Fruit fly (Drosophila melanogaster): ENCODE data around the gene Cpr76Ba.

Cpr76Ba gene

DNA sequence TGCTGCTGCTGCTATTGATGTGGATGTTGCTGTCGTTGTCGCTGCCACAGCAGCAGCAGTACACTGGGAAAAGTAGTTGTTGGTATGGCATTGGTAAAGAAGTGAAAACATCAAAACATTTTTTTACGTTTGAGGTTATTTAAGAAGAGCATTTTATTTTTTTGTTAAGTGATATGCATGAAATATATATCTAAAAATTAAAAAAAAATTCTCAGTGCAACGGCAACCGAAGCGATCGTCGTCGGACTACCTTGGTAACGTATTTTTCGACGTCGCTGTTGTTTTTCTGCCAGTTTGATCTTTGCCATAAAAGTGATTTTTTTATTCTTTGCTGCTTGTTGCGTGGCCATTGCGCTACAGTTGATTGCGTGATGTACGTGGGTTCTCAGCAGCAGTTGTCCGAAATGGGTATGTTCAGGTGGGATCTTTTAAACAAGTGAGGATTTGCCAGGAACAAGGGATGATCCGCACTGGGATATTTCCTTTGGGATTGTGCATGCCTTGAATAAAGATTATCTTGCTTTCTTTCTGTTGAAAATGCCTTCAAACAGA is 42.6 kb upstream of the Cpr76Ba start (continued):
- peak; percentile 98 for TF ChIP-seq CG31627 (GFP tag; optimal IDR thresholded peaks at IDR 0.05)
- TF ChIP-seq vri (GFP tag; optimal IDR thresholded peaks at IDR 0.05): peak; percentile 97
- TF ChIP-seq CG6276 (GFP tag; optimal IDR thresholded peaks at IDR 0.05): peak; percentile 96
- TF ChIP-seq CG8319 (GFP tag; optimal IDR thresholded peaks at IDR 0.05): peak; percentile 95
- TF ChIP-seq fkh (GFP tag; optimal IDR thresholded peaks at IDR 0.05): peak; percentile 79
- TF ChIP-seq svp (GFP tag): peak; percentile 99
- TF ChIP-seq Smox (GFP tag; optimal IDR thresholded peaks at IDR 0.05): peak; percentile 98
- peak; percentile 94 for TF ChIP-seq fd85E (GFP tag; optimal IDR thresholded peaks at IDR 0.05)
- peak; percentile 99 for TF ChIP-seq fd59A (GFP tag; optimal IDR thresholded peaks at IDR 0.05)
- peak; percentile 98 for TF ChIP-seq Hr39 (GFP tag; optimal IDR thresholded peaks at IDR 0.05)
- TF ChIP-seq CG3032 (tag; optimal IDR thresholded peaks at IDR 0.05): peak; percentile 99
- peak; percentile 98 for TF ChIP-seq CG32006 (GFP tag; optimal IDR thresholded peaks at IDR 0.05)
- TF ChIP-seq salr (GFP tag; optimal IDR thresholded peaks at IDR 0.05): peak; percentile 93 to 97
- peak; percentile 96 for TF ChIP-seq CG4318 (GFP tag; optimal IDR thresholded peaks at IDR 0.05)

DNA sequence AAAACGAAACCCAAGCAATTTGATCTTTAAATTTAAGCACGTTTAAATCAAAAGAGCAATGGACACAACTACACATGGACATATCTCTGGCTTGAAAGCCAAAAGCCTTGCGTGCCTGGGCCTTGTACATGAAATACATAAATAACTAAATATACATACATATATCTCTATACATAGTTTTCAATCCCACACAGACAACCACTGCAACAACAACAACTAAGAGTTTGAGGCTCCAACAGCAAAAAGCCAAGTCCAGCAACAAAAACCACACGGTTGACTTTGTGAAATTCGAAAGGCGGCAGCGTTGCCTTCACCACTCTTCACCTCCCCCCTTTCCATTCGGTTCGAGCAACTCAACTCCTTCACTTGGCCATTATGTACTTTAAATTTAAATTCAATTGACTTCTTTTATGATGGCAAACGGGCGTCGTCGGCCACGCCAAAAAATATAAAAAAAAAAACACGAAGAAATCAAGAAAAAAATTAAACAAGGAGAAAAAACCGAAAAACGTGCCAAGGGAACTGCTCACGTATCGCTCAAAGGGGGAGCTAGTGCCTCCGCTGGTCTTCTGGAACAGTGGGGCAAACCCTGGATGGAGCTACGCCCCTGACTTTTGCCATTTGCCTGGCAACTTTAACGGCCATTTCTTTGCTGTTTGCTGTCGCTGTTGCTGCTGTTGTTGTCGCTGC is 42.0 kb upstream of the Cpr76Ba start:
- TF ChIP-seq CG6276 (GFP tag; optimal IDR thresholded peaks at IDR 0.05): peak; percentile 75
- TF ChIP-seq ss (GFP tag; optimal IDR thresholded peaks at IDR 0.05): peak in 1 of 2 experiments; percentile 69
- no peak for TF ChIP-seq achi (GFP tag; optimal IDR thresholded peaks at IDR 0.05)
- peak; percentile 65 for TF ChIP-seq dsx (GFP tag; optimal IDR thresholded peaks at IDR 0.05; ENCODE audit: poor library complexity, severe bottlenecking)
- peak; percentile 72 for TF ChIP-seq Hr38 (GFP tag; optimal IDR thresholded peaks at IDR 0.05)

DNA sequence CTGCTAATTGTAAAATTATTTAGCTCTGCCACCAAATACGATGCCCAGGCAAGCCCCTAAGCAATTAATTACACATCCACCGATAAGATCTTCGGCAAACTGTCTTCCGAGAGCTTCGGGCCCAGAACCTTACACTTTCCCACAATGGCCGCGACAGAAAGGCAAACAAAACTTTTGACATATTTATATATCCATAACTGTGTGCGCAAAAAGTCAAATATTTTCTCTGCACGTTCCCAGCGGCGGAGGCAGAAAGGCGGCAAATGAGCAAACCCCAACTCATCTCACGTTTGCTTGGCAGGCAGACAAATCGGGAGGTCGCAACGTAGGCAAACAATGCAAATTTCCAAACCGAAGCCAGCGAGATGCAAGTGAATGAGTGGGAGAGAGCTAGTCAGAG is 41.0 kb upstream of the Cpr76Ba start:
- TF ChIP-seq CG10669 (GFP tag; optimal IDR thresholded peaks at IDR 0.05) (no peak), Sox102F (GFP tag; optimal IDR thresholded peaks at IDR 0.05) (peak; percentile 7), svp (GFP tag) (peak; percentile 5), fkh (GFP tag; optimal IDR thresholded peaks at IDR 0.05) (peak; percentile 77), CG15336 (GFP tag; IDR thresholded peaks at IDR 0.05) (no peak), Ets21C (GFP tag; optimal IDR thresholded peaks at IDR 0.05) (no peak)

DNA sequence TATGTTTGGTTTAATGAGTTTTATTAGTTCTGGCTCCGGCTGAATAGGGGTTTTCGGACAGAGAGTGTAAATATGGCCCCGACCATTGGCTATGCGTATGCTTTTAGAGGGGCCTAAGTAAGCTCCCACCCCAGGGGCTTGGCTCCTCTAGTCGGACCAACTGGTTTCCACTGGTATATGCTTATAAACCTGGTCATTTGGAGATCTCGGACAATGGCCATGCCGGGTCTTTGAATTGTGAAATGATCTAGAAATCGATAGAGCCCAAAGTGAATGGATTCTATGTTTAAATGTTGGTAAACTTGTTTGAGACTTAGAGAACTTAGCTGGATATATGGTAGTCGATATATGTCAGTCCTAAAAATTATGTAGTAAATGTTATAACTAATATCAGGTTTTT is 40.5 kb upstream of the Cpr76Ba start:
- TF ChIP-seq CG11762 (GFP tag; optimal IDR thresholded peaks at IDR 0.05; ENCODE audit: insufficient read depth) (no peak), Eip78C (GFP tag) (peak; percentile 25)

DNA sequence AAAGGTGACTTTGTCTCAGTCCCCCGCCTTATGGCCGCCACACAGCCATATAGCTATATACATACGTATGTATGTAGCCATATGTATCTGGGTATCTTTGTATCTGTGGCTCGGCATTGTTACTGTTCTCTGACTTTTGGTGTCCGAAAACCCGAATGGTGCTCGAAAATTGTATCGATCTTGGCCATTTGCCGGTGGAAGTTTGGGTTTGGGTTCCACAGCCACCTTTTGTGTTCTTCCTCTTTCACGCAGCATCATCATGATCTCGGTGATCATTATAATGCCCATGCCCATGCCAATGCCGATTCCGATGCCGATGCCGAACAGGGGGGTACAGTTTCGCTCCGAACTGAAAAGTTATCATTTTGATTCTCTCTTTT is 39.9 kb upstream of the Cpr76Ba start:
- TF ChIP-seq Blimp-1 (GFP tag; optimal IDR thresholded peaks at IDR 0.05) (no peak), dsx (GFP tag; optimal IDR thresholded peaks at IDR 0.05; ENCODE audit: poor library complexity, severe bottlenecking) (peak; percentile 85), svp (GFP tag) (peak; percentile 34), Eip78C (GFP tag) (peak; percentile 70), CG6808 (GFP tag; optimal IDR thresholded peaks at IDR 0.05) (peak; percentile 40)

DNA sequence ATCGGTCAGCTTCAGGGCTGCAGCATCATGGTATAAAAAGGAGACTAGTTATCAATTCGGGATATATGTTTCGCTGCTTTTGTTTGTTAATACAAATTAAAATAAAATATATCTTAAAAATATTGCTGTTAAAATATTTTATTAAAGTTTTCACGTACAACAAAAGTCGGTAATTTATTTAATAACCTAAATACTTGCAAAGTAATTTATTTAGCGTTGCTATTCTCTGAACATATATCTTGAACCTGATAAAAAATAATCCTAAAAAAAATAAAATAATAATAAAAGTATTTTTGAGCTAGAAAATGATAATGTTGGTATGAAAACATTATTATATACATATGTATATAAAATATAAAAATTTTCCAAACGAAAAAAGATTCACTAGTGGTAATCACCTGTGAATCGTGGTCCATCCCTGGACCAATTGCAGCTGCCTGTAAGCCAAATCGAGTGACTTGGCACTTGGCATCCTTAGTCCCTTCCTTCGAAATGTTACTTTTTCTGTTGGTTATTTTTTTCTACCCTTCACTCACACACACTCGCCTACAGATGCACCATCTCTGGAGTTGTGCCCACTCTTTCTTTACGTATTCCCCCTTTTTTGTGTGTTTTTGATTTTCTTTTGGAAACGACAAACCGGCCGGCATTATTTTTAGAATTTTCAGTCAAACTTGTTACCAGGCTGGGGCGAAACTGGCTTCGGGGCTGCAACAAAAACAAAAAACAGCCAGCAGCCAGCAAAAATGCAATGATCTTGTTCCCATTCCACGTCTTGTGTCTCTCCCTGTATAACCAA is 39.3 kb upstream of the Cpr76Ba start:
- TF ChIP-seq CG11902 (GFP tag; optimal IDR thresholded peaks at IDR 0.05) (peak; percentile 19), lz (GFP tag; optimal IDR thresholded peaks at IDR 0.05) (peak; percentile 28), Blimp-1 (GFP tag; optimal IDR thresholded peaks at IDR 0.05) (peak; percentile 50), salr (GFP tag; optimal IDR thresholded peaks at IDR 0.05) (peak in 1 of 2 experiments; percentile 82), pdm3 (GFP tag; optimal IDR thresholded peaks at IDR 0.05) (no peak), eg (GFP tag; IDR thresholded peaks at IDR 0.05) (no peak), CG6163 (GFP tag; IDR thresholded peaks at IDR 0.05) (peak; percentile 49; the same call in 1 of the 3 replicates), acj6 (GFP tag; optimal IDR thresholded peaks at IDR 0.05) (peak; percentile 72), CG9139 (GFP tag; optimal IDR thresholded peaks at IDR 0.05) (no peak), fd59A (GFP tag; optimal IDR thresholded peaks at IDR 0.05) (no peak), CG3032 (tag; optimal IDR thresholded peaks at IDR 0.05) (peak; percentile 88), achi (GFP tag; optimal IDR thresholded peaks at IDR 0.05) (peak; percentile 66), CG8319 (GFP tag; optimal IDR thresholded peaks at IDR 0.05) (peak; percentile 39), fkh (GFP tag; optimal IDR thresholded peaks at IDR 0.05) (no peak), dac (GFP tag; optimal IDR thresholded peaks at IDR 0.05) (no peak), spab (GFP tag; optimal IDR thresholded peaks at IDR 0.05) (peak; percentile 63), topi (GFP tag; optimal IDR thresholded peaks at IDR 0.05) (peak; percentile 25), cyc (GFP tag; optimal IDR thresholded peaks at IDR 0.05) (peak; percentile 23), CG10631 (GFP tag; optimal IDR thresholded peaks at IDR 0.05) (peak; percentile 84)

Measured in whole organism, prepupa.